Worm (Caenorhabditis elegans) whole organism, young adult: ENCODE data around the gene T28D6.7.

ENCODE experiments used
- B0035.1 ChIP-seq: sonication (generic microtip); optimal IDR thresholded peaks from 2 replicates; lab custom pipeline; 2016; ENCODE audit warnings: missing genetic modification characterization, mild to moderate bottlenecking, missing compliant biosample characterization, missing genotype, missing genetic modification reagents
- D2030.7 ChIP-seq: fragments of 200-800 bp; sonication (Bioruptor generic); IDR thresholded peaks from 2 replicates; pipeline ENCODE4 v1.3.6; 2022; ENCODE audit warnings: missing genetic modification reagents, missing genetic modification characterization, missing compliant biosample characterization
- F37B4.10 ChIP-seq: fragments of 200-800 bp; sonication (Bioruptor generic); IDR thresholded peaks from 2 replicates; pipeline ENCODE4 v1.3.6; 2022; ENCODE audit warnings: missing genetic modification characterization, missing compliant biosample characterization
- F39B2.1 ChIP-seq: fragments of 200-800 bp; sonication (Bioruptor generic); IDR thresholded peaks from 2 replicates; pipeline ENCODE4 v1.3.6; 2022; ENCODE audit warnings: missing genetic modification reagents, missing genetic modification characterization, missing compliant biosample characterization
- F49E8.2 ChIP-seq: sonication (generic microtip); optimal IDR thresholded peaks from 3 replicates; lab custom pipeline; 2017; ENCODE audit warnings: missing genetic modification characterization, mild to moderate bottlenecking, missing compliant biosample characterization, antibody characterized with exemption, moderate library complexity; ENCODE audit not compliant: insufficient read depth
- F57A8.1 ChIP-seq: fragments of 200-800 bp; sonication (Bioruptor generic); optimal IDR thresholded peaks from 2 replicates; lab custom pipeline; 2018; ENCODE audit warnings: mild to moderate bottlenecking, missing genetic modification characterization, moderate library complexity, missing compliant biosample characterization
- F57C9.4 ChIP-seq: sonication (generic microtip); optimal IDR thresholded peaks from 2 replicates; lab custom pipeline; 2017; ENCODE audit warnings: mild to moderate bottlenecking, missing genetic modification characterization, missing compliant biosample characterization
- K11D2.4 ChIP-seq: fragments of 200-800 bp; sonication (Bioruptor generic); IDR thresholded peaks from 2 replicates; pipeline ENCODE4 v1.3.6; 2022; ENCODE audit warnings: missing genetic modification reagents, missing genetic modification characterization, missing compliant biosample characterization
- Y56A3A.18 ChIP-seq: fragments of 200-800 bp; sonication (Bioruptor generic); IDR thresholded peaks from 2 replicates; pipeline ENCODE4 v1.3.6; 2022; ENCODE audit warnings: missing genetic modification reagents, missing genetic modification characterization, missing compliant biosample characterization
- Y79H2A.3 ChIP-seq: fragments of 200-800 bp; sonication (Bioruptor generic); conservative IDR thresholded peaks from 2 replicates; pipeline ENCODE4 v1.3.6; 2022; ENCODE audit warnings: missing genetic modification reagents, missing genetic modification characterization, missing compliant biosample characterization
- bed-1 ChIP-seq: fragments of 200-800 bp; sonication (Bioruptor generic); IDR thresholded peaks from 2 replicates; pipeline ENCODE4 v1.3.6; 2022; ENCODE audit warnings: missing genetic modification reagents, missing genetic modification characterization, missing compliant biosample characterization
- ccch-3 ChIP-seq: fragments of 200-800 bp; sonication (Bioruptor generic); optimal IDR thresholded peaks from 2 replicates; lab custom pipeline; 2018; ENCODE audit warnings: mild to moderate bottlenecking, missing genetic modification characterization, missing compliant biosample characterization
- cebp-1 ChIP-seq, 2 experiments: fragments of 200-800 bp in 1 of 2; sonication (Bioruptor generic) in 1 of 2; sonication (generic microtip) in 1 of 2; IDR thresholded peaks in 1 of 2; optimal IDR thresholded peaks in 1 of 2; 2 replicates each; pipeline versions ENCODE4 v1.3.6 to Lab custom; 2017 to 2022; ENCODE audit warnings: missing compliant biosample characterization in 2 of 2, missing genetic modification characterization in 2 of 2, mild to moderate bottlenecking in 1 of 2, missing genetic modification reagents in 1 of 2, moderate library complexity in 1 of 2
- ceh-100 ChIP-seq: fragments of 200-800 bp; sonication (Bioruptor generic); IDR thresholded peaks from 2 replicates; pipeline ENCODE4 v1.3.6; 2022; ENCODE audit warnings: missing genetic modification reagents, missing genetic modification characterization, missing compliant biosample characterization
- ceh-58 ChIP-seq: fragments of 200-800 bp; sonication (Bioruptor generic); IDR thresholded peaks from 2 replicates; pipeline ENCODE4 v1.3.6; 2022; ENCODE audit warnings: missing genetic modification characterization, missing compliant biosample characterization
- chd-7 ChIP-seq: sonication (generic microtip); optimal IDR thresholded peaks from 2 replicates; lab custom pipeline; 2016; ENCODE audit warnings: mild to moderate bottlenecking, missing genetic modification characterization, moderate library complexity, missing compliant biosample characterization
- dox-1 ChIP-seq: fragments of 200-800 bp; sonication (Bioruptor generic); IDR thresholded peaks from 2 replicates; pipeline ENCODE4 v1.3.6; 2022; ENCODE audit warnings: missing genetic modification reagents, missing genetic modification characterization, missing compliant biosample characterization
- dpl-1 ChIP-seq: fragments of 150-350 bp; optimal IDR thresholded peaks from 2 replicates; lab custom pipeline; 2014; ENCODE audit warnings: missing biosample characterization, missing genetic modification reagents, missing genetic modification characterization
- efl-1 ChIP-seq: fragments of 150-350 bp; optimal IDR thresholded peaks from 2 replicates; lab custom pipeline; 2014; ENCODE audit warnings: missing biosample characterization, missing genetic modification reagents, missing genetic modification characterization
- egl-18 ChIP-seq: fragments of 200-800 bp; sonication (Bioruptor generic); IDR thresholded peaks from 2 replicates; pipeline ENCODE4 v1.3.6; 2022; ENCODE audit warnings: missing genetic modification reagents, missing genetic modification characterization, missing compliant biosample characterization
- egrh-3 ChIP-seq: fragments of 200-800 bp; sonication (Bioruptor generic); IDR thresholded peaks from 2 replicates; pipeline ENCODE4 v1.3.6; 2022; ENCODE audit warnings: missing genetic modification reagents, missing genetic modification characterization, missing compliant biosample characterization
- ekl-4 ChIP-seq: fragments of 200-800 bp; sonication (Bioruptor generic); IDR thresholded peaks from 2 replicates; pipeline ENCODE4 v1.3.6; 2022; ENCODE audit warnings: missing genetic modification reagents, missing genetic modification characterization, missing compliant biosample characterization
- ets-4 ChIP-seq: fragments of 200-800 bp; sonication (Bioruptor generic); optimal IDR thresholded peaks from 2 replicates; lab custom pipeline; 2018; ENCODE audit warnings: mild to moderate bottlenecking, missing genetic modification characterization, missing compliant biosample characterization
- fkh-3 ChIP-seq: sonication (generic microtip); optimal IDR thresholded peaks from 2 replicates; lab custom pipeline; 2016; ENCODE audit warnings: mild to moderate bottlenecking, missing genetic modification characterization, missing compliant biosample characterization
- him-1 ChIP-seq: sonication (generic microtip); optimal IDR thresholded peaks from 2 replicates; lab custom pipeline; 2016; ENCODE audit warnings: missing genotype, missing genetic modification reagents, missing genetic modification characterization, missing compliant biosample characterization
- hmg-20 ChIP-seq: fragments of 200-800 bp; sonication (Bioruptor generic); IDR thresholded peaks from 2 replicates; pipeline ENCODE4 v1.3.6; 2022; ENCODE audit warnings: missing genetic modification reagents, missing genetic modification characterization, missing compliant biosample characterization
- lin-26 ChIP-seq: fragments of 200-800 bp; sonication (Bioruptor generic); IDR thresholded peaks from 2 replicates; pipeline ENCODE4 v1.3.6; 2022; ENCODE audit warnings: missing genetic modification reagents, missing genetic modification characterization, missing compliant biosample characterization
- lsl-1 ChIP-seq: fragments of 200-800 bp; sonication (Bioruptor generic); optimal IDR thresholded peaks from 2 replicates; lab custom pipeline; 2018; ENCODE audit warnings: mild to moderate bottlenecking, missing genetic modification characterization, moderate library complexity, missing compliant biosample characterization
- lsy-27 ChIP-seq: sonication (generic microtip); optimal IDR thresholded peaks from 2 replicates; lab custom pipeline; 2017; ENCODE audit warnings: missing genetic modification characterization, mild to moderate bottlenecking, missing compliant biosample characterization, antibody characterized with exemption, missing genotype, borderline replicate concordance; ENCODE audit not compliant: insufficient read depth
- madf-10 ChIP-seq: sonication (generic microtip); optimal IDR thresholded peaks from 2 replicates; lab custom pipeline; 2016; ENCODE audit warnings: mild to moderate bottlenecking, missing genetic modification characterization, missing compliant biosample characterization
- madf-6 ChIP-seq: fragments of 200-800 bp; sonication (Bioruptor generic); IDR thresholded peaks from 2 replicates; pipeline ENCODE4 v1.3.6; 2022; ENCODE audit warnings: missing genetic modification reagents, missing genetic modification characterization, missing compliant biosample characterization
- mcd-1 ChIP-seq: fragments of 200-800 bp; sonication (Bioruptor generic); IDR thresholded peaks from 2 replicates; pipeline ENCODE4 v1.3.6; 2022; ENCODE audit warnings: missing genetic modification reagents, missing genetic modification characterization, missing compliant biosample characterization
- mel-28 ChIP-seq: sonication (generic microtip); optimal IDR thresholded peaks from 2 replicates; lab custom pipeline; 2016; ENCODE audit warnings: borderline replicate concordance, mild to moderate bottlenecking, missing genetic modification characterization, missing compliant biosample characterization
- mes-4 ChIP-seq: sonication (generic microtip); optimal IDR thresholded peaks from 2 replicates; lab custom pipeline; 2016; ENCODE audit warnings: missing genotype, missing genetic modification characterization, missing compliant biosample characterization
- mxl-1 ChIP-seq: sonication (generic microtip); optimal IDR thresholded peaks from 2 replicates; lab custom pipeline; 2016; ENCODE audit warnings: missing genetic modification characterization, missing compliant biosample characterization
- nfya-2 ChIP-seq: fragments of 200-800 bp; sonication (Bioruptor generic); IDR thresholded peaks from 2 replicates; pipeline ENCODE4 v1.3.6; 2022; ENCODE audit warnings: missing genetic modification reagents, missing genetic modification characterization, missing compliant biosample characterization
- nhr-27 ChIP-seq: fragments of 200-800 bp; sonication (Bioruptor generic); optimal IDR thresholded peaks from 2 replicates; lab custom pipeline; 2018; ENCODE audit warnings: mild to moderate bottlenecking, missing genetic modification characterization, moderate library complexity, missing compliant biosample characterization
- nhr-90 ChIP-seq: sonication (generic microtip); optimal IDR thresholded peaks from 2 replicates; lab custom pipeline; 2016; ENCODE audit warnings: missing genotype, mild to moderate bottlenecking, missing genetic modification characterization, missing compliant biosample characterization
- pha-4 ChIP-seq: fragments of 150-350 bp; sonication (generic microtip); optimal IDR thresholded peaks from 2 replicates; lab custom pipeline; 2014; ENCODE audit warnings: missing biosample characterization, missing genetic modification reagents, missing genetic modification characterization
- snpc-1.1 ChIP-seq: sonication (generic microtip); optimal IDR thresholded peaks from 2 replicates; lab custom pipeline; 2017; ENCODE audit warnings: missing genetic modification characterization, mild to moderate bottlenecking, missing compliant biosample characterization, antibody characterized with exemption, moderate library complexity, missing genotype, missing genetic modification reagents; ENCODE audit not compliant: insufficient read depth
- snpc-1.3 ChIP-seq: sonication (generic microtip); optimal IDR thresholded peaks from 2 replicates; lab custom pipeline; 2017; ENCODE audit warnings: missing genetic modification characterization, mild to moderate bottlenecking, missing compliant biosample characterization, antibody characterized with exemption, moderate library complexity, missing genotype, missing genetic modification reagents; ENCODE audit not compliant: insufficient read depth
- somi-1 ChIP-seq: fragments of 200-800 bp; sonication (Bioruptor generic); optimal IDR thresholded peaks from 2 replicates; lab custom pipeline; 2018; ENCODE audit warnings: mild to moderate bottlenecking, missing genetic modification characterization, missing compliant biosample characterization
- sptf-2 ChIP-seq: fragments of 200-800 bp; sonication (Bioruptor generic); optimal IDR thresholded peaks from 2 replicates; lab custom pipeline; 2018; ENCODE audit warnings: mild to moderate bottlenecking, missing genetic modification characterization, missing compliant biosample characterization
- tbp1 ChIP-seq: fragments of 200-800 bp; sonication (Bioruptor generic); optimal IDR thresholded peaks from 2 replicates; lab custom pipeline; 2018; ENCODE audit warnings: mild to moderate bottlenecking, missing genetic modification characterization, missing compliant biosample characterization
- zfh-2 ChIP-seq: fragments of 200-800 bp; sonication (Bioruptor generic); conservative IDR thresholded peaks from 2 replicates; pipeline ENCODE4 v1.3.6; 2022; ENCODE audit warnings: missing genetic modification reagents, missing genetic modification characterization, missing compliant biosample characterization
- ztf-25 ChIP-seq: fragments of 200-800 bp; sonication (Bioruptor generic); IDR thresholded peaks from 2 replicates; pipeline ENCODE4 v1.3.6; 2022; ENCODE audit warnings: missing genetic modification reagents, missing genetic modification characterization, missing compliant biosample characterization
- ztf-28 ChIP-seq: fragments of 200-800 bp; sonication (Bioruptor generic); IDR thresholded peaks from 2 replicates; pipeline ENCODE4 v1.3.6; 2022; ENCODE audit warnings: missing genetic modification reagents, missing genetic modification characterization, missing compliant biosample characterization

T28D6.7 gene

DNA sequence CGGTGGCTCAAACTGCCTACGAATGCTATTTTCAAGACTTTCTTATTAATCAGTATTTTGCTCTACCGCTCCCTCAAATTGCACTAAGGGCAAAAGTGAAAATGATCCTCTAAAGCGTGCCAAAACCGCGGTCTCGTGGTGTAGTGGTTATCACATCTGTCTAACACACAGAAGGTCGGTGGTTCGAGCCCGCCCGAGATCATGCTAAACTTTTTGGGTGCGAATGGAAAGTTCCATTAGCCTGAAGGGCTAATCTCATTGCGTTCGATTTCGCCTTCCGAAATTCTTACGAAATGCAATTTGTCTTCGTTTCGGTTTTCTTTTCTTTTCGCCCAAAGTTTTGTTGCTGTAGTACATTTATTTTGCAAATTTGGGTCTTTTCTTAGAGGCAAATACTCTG, 7.2 kb upstream of the T28D6.7 start (continued):
- TF ChIP-seq ceh-100 (GFP tag; lab: Robert Waterston, UW) (no peak), dox-1 (GFP tag; lab: Robert Waterston, UW) (peak; percentile 54; the same call in 1 of the 2 replicates), F37B4.10 (GFP tag; lab: Robert Waterston, UW) (no peak), lsy-27 (tag; lab: Kevin White, UChicago) (peak; percentile 58), efl-1 (GFP tag; lab: Kevin White, UChicago) (no peak), pha-4 (tag; lab: Kevin White, UChicago) (no peak), ets-4 (no peak), Y56A3A.18 (0 out of 2 replicates have a peak, but pooled peaks have one; percentile 17), ccch-3 (GFP tag; lab: Kevin White, UChicago) (no peak), F57A8.1 (GFP tag; lab: Kevin White, UChicago) (no peak), nfya-2 (GFP tag; lab: Robert Waterston, UW) (no peak), him-1 (no peak), F49E8.2 (peak; percentile 30), K11D2.4 (no peak), lin-26 (GFP tag; lab: Robert Waterston, UW) (peak; percentile 81), lsl-1 (GFP tag; lab: Kevin White, UChicago) (peak; percentile 17), F39B2.1 (no peak), madf-6 (GFP tag; lab: Robert Waterston, UW) (0 out of 2 replicates have a peak, but pooled peaks have one; percentile 38), mxl-1 (tag; lab: Kevin White, UChicago) (no peak), fkh-3 (tag; lab: Kevin White, UChicago) (no peak), nhr-90 (tag; lab: Kevin White, UChicago) (peak; percentile 15), mel-28 (tag; lab: Kevin White, UChicago) (no peak), somi-1 (GFP tag; lab: Kevin White, UChicago) (no peak), zfh-2 (GFP tag; lab: Robert Waterston, UW) (no peak), Y79H2A.3 (GFP tag; lab: Robert Waterston, UW) (no peak), hmg-20 (GFP tag; lab: Robert Waterston, UW) (no peak), sptf-2 (GFP tag; lab: Kevin White, UChicago) (no peak), ekl-4 (GFP tag; lab: Robert Waterston, UW) (no peak), egl-18 (no peak), tbp1 (GFP tag; lab: Kevin White, UChicago) (peak; percentile 86), dpl-1 (GFP tag; lab: Kevin White, UChicago) (no peak), mcd-1 (GFP tag; lab: Robert Waterston, UW) (0 out of 2 replicates have a peak, but pooled peaks have one; percentile 20)
- TF ChIP-seq, all 124 proteins: peak for 29

- no peak for TF ChIP-seq mes-4
- peak; percentile 17 for TF ChIP-seq snpc-1.3 (tag; lab: Kevin White, UChicago)
- TF ChIP-seq ceh-58 (GFP tag; lab: Robert Waterston, UW), result no peak
- TF ChIP-seq snpc-1.1 (tag; lab: Kevin White, UChicago), result no peak
- TF ChIP-seq ztf-25 (GFP tag; lab: Robert Waterston, UW), result 0 out of 2 replicates have a peak, but pooled peaks have one; percentile 63
- TF ChIP-seq ztf-28 (GFP tag; lab: Robert Waterston, UW), result 0 out of 2 replicates have a peak, but pooled peaks have one; percentile 49
- no peak for TF ChIP-seq F57C9.4
- TF ChIP-seq egrh-3, result 0 out of 2 replicates have a peak, but pooled peaks have one; percentile 12
- TF ChIP-seq bed-1 (GFP tag; lab: Robert Waterston, UW), result no peak
- peak; percentile 73 for TF ChIP-seq D2030.7 (GFP tag; lab: Robert Waterston, UW)
- peak; percentile 2 for TF ChIP-seq B0035.1 (tag; lab: Kevin White, UChicago)
- TF ChIP-seq cebp-1 (GFP tag; IDR thresholded peaks at IDR 0.05; lab: Robert Waterston, UW), result no peak
- peak; percentile 32 for TF ChIP-seq cebp-1 (tag; optimal IDR thresholded peaks at IDR 0.05; lab: Kevin White, UChicago)
- TF ChIP-seq nhr-27 (tag; lab: Kevin White, UChicago), result no peak
- 0 out of 2 replicates have a peak, but pooled peaks have one; percentile 24 for TF ChIP-seq mcd-1 (GFP tag; lab: Robert Waterston, UW)
- no peak for TF ChIP-seq efl-1 (GFP tag; lab: Kevin White, UChicago)
- peak; percentile 44 for TF ChIP-seq chd-7 (tag; lab: Kevin White, UChicago)
- TF ChIP-seq ets-4, result no peak
- peak; percentile 90 for TF ChIP-seq tbp1 (GFP tag; lab: Kevin White, UChicago)
- TF ChIP-seq madf-10, result no peak
- TF ChIP-seq lsl-1 (GFP tag; lab: Kevin White, UChicago), result peak; percentile 36
These were observed 6.6 kb upstream of the T28D6.7 start for ce11 chrIII:11352840-11353239.
